Worm (Caenorhabditis elegans): ENCODE data around the gene lron-1.

Gene lron-1

ce11 chrX:14537625-14538024, 34.9 kb upstream of the lron-1 start:
- TF ChIP-seq T22C8.4 (GFP tag; IDR thresholded peaks at IDR 0.05) (no peak), ztf-29 (GFP tag; IDR thresholded peaks at IDR 0.05) (no peak), med-1 (GFP tag; optimal IDR thresholded peaks at IDR 0.05; ENCODE audit: insufficient read depth) (no peak)

DNA sequence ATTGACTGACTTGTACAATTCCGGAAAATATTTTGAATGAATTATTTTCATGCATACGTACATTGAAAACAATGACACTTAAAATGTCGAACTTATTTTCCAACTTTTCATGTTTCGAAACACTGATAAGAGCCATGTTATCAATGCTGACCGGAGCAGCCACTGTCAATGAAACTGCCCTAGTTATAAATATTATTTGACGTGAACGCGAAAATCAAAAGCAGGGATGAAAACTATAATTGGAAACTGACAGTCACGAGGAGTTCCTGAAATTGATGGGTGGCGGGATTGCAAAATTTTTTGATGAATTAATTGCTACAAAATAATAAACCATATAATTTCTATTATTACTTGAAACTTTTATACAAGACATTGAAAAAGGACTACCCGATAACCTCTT, 33.1 kb upstream of the lron-1 start:
- no peak for TF ChIP-seq tab-1 (GFP tag; IDR thresholded peaks at IDR 0.05)
- no peak for TF ChIP-seq ztf-29 (GFP tag; IDR thresholded peaks at IDR 0.05)
- no peak for TF ChIP-seq T22C8.4 (GFP tag; IDR thresholded peaks at IDR 0.05)
- no peak for TF ChIP-seq med-1 (GFP tag; optimal IDR thresholded peaks at IDR 0.05; ENCODE audit: insufficient read depth)
- no peak for TF ChIP-seq ztf-23 (GFP tag; IDR thresholded peaks at IDR 0.05)
- TF ChIP-seq flt-1 (GFP tag; IDR thresholded peaks at IDR 0.05): no peak

DNA sequence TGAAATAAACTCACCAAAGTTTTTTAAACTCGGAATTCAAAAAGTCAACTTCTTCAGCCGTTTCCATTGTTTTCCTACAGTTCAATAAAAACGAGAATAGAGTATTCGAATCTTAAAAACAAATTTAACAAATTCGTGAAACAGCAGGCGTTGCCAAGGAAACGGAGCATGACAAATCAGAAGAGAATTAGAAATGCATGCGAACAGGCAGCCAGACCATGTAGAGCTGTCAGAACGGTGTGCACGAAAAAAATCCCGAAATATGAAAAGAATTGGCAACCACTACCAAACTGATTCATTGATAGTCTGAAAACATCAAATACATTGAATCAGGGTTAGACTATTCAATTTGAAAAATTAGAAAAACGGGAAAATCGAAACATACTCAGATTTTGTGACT, 30.5 kb upstream of the lron-1 start, which contains the start of gene fbxa-81:
Gene fbxa-81, minus strand, starts transcription at position 101 of the 400 bp plus-strand sequence.
- TF ChIP-seq tab-1 (GFP tag; IDR thresholded peaks at IDR 0.05) (no peak), klf-2 (GFP tag; conservative IDR thresholded peaks at IDR 0.05) (no peak), ztf-23 (GFP tag; IDR thresholded peaks at IDR 0.05) (no peak), T22C8.4 (GFP tag; IDR thresholded peaks at IDR 0.05) (no peak), med-1 (GFP tag; optimal IDR thresholded peaks at IDR 0.05; ENCODE audit: insufficient read depth) (no peak), cog-1 (tag; optimal IDR thresholded peaks at IDR 0.05) (no peak)

DNA sequence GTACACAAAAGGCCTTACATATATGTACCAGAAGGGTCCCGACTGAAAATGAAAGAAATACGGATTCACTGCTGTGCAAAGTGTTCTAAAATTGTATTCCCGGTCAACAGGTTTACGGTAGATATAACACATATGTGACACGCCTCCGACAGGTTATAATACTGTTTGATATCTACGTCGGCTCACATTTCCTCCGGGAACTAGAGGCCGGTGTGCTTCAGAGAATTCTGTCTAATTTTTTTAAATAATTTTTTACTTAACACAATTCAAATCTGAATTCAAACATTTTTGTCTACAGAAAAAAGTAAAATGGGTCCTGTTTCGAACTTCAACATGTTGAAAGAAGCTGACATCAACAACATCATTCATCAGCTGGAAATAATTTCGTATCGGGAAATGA, 29.3 kb upstream of the lron-1 start, which contains the start of gene T24C2.3:
Gene T24C2.3, plus strand, starts transcription at position 301 of the 400 bp plus-strand sequence.
- TF ChIP-seq ztf-29 (GFP tag; IDR thresholded peaks at IDR 0.05) (no peak), med-1 (GFP tag; optimal IDR thresholded peaks at IDR 0.05; ENCODE audit: insufficient read depth) (no peak), ref-1 (GFP tag; conservative IDR thresholded peaks at IDR 0.05) (no peak), ztf-23 (GFP tag; IDR thresholded peaks at IDR 0.05) (no peak), cog-1 (tag; optimal IDR thresholded peaks at IDR 0.05) (no peak), flt-1 (GFP tag; IDR thresholded peaks at IDR 0.05) (no peak), T22C8.4 (GFP tag; IDR thresholded peaks at IDR 0.05) (no peak), tab-1 (GFP tag; IDR thresholded peaks at IDR 0.05) (no peak), klf-2 (GFP tag; conservative IDR thresholded peaks at IDR 0.05) (no peak)

DNA sequence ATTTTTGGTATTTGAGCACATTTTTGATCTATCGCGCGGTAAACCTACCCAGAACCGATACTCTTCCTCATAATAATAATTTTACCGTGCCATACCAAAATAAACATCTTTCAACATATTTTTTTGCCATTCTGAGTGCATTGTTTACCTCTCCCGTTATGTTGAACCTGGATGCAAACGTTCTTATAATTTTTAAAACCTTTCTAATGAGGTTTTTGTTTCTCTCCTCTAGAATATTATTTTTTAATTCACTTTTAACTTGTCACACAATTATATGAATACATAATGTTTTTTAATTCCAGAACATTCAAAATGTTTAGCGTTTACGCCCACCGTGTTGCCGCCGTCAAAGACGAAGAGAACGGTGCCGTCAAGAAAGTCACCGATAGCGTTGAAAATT, 27.0 kb upstream of the lron-1 start, which contains the start of gene enri-2:
Gene enri-2, plus strand, starts transcription at position 301 of the 400 bp plus-strand sequence.
- no peak for TF ChIP-seq tab-1 (GFP tag; IDR thresholded peaks at IDR 0.05)
- no peak for TF ChIP-seq ztf-23 (GFP tag; IDR thresholded peaks at IDR 0.05)
- TF ChIP-seq cog-1 (tag; optimal IDR thresholded peaks at IDR 0.05): no peak
- no peak for TF ChIP-seq ref-1 (GFP tag; conservative IDR thresholded peaks at IDR 0.05)
- TF ChIP-seq med-1 (GFP tag; optimal IDR thresholded peaks at IDR 0.05; ENCODE audit: insufficient read depth): no peak
- TF ChIP-seq klf-2 (GFP tag; conservative IDR thresholded peaks at IDR 0.05): no peak
- no peak for TF ChIP-seq T22C8.4 (GFP tag; IDR thresholded peaks at IDR 0.05)
- TF ChIP-seq flt-1 (GFP tag; IDR thresholded peaks at IDR 0.05): no peak
- no peak for TF ChIP-seq ztf-29 (GFP tag; IDR thresholded peaks at IDR 0.05)

DNA sequence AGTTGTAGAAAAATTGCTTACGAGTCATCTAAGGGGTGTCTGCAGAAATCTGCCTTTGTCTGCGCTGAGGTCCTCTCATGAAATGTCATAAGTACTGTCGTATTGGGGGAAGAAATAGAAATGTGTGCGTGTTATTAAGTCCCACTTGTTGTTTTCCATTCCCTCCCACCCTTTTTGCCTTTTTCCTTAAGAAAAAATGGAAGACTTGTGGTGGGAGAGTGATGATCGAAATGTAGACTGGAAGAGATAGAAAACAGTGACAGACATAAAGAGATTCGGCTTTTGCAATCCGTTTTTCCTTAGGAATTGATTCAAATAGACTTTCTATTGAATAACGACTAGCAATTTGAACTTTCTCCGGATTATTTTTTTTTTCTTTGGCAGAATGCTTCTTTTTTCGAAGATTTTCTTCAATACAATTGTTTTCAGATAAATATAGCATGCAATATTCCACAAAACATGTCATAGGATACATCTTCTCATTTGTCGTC, 22.8 kb upstream of the lron-1 start, which contains the start of gene ram-5:
Gene ram-5, plus strand, starts transcription at position 441 of the 491 bp plus-strand sequence.
- TF ChIP-seq flt-1 (GFP tag; IDR thresholded peaks at IDR 0.05): no peak
- no peak for TF ChIP-seq ztf-29 (GFP tag; IDR thresholded peaks at IDR 0.05)
- TF ChIP-seq ref-1 (GFP tag; conservative IDR thresholded peaks at IDR 0.05): no peak
- TF ChIP-seq klf-2 (GFP tag; conservative IDR thresholded peaks at IDR 0.05): no peak
- TF ChIP-seq T22C8.4 (GFP tag; IDR thresholded peaks at IDR 0.05): no peak

DNA sequence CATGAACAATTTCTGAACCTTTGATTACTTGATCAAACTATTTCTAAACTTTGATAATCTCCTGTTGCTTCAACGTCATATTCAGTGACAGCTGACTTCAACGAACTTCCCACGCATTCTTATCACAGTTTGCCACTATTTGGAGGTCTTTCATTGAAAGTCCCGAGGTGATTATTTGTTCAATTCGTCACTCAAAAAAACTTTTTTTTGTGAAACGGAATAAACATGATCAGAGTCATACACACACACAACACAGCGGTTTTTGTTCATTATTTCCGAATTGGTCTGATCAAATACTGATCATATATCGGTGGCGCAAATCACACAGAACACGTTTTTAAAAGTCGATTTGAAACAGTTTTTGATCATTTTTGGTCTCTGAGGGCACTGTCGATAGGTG, 16.1 kb upstream of the lron-1 start:
- no peak for TF ChIP-seq tab-1 (GFP tag; IDR thresholded peaks at IDR 0.05)
- no peak for TF ChIP-seq T22C8.4 (GFP tag; IDR thresholded peaks at IDR 0.05)
- TF ChIP-seq ztf-29 (GFP tag; IDR thresholded peaks at IDR 0.05): no peak
- no peak for TF ChIP-seq flt-1 (GFP tag; IDR thresholded peaks at IDR 0.05)
- no peak for TF ChIP-seq med-1 (GFP tag; optimal IDR thresholded peaks at IDR 0.05; ENCODE audit: insufficient read depth)
- TF ChIP-seq ztf-23 (GFP tag; IDR thresholded peaks at IDR 0.05): no peak
- no peak for TF ChIP-seq cog-1 (tag; optimal IDR thresholded peaks at IDR 0.05)
- no peak for TF ChIP-seq ref-1 (GFP tag; conservative IDR thresholded peaks at IDR 0.05)
- TF ChIP-seq klf-2 (GFP tag; conservative IDR thresholded peaks at IDR 0.05): no peak

DNA sequence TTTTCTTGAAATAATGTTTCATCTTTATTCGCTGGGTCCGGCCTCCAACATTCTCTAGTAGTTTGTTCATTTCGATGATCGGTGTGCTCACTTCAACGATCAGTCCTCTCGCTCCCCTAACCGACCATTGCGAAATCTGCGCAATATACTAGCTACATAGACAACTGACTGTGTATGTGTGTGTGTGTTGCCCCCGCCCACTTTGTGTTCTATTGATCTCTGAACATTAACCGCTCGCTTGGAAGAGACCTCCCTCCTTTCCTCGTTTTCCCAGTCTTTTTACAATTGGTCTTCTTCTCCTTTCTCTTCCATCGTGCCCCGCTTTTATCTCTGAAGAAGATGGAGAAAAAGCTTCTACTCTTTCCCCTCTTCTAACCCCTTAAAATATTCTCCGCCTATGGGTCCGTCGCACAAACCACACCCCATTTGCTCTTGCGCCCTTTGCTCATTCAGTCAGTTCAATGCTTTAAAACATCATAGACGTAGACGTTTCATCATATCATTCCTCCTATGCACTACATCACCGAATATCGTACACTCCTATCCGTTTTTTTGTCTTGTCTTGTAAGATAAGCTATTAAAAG, 15.1 kb upstream of the lron-1 start:
- TF ChIP-seq flt-1 (GFP tag; IDR thresholded peaks at IDR 0.05) (no peak), ztf-29 (GFP tag; IDR thresholded peaks at IDR 0.05) (no peak), ref-1 (GFP tag; conservative IDR thresholded peaks at IDR 0.05) (no peak), cog-1 (tag; optimal IDR thresholded peaks at IDR 0.05) (no peak), med-1 (GFP tag; optimal IDR thresholded peaks at IDR 0.05; ENCODE audit: insufficient read depth) (no peak), T22C8.4 (GFP tag; IDR thresholded peaks at IDR 0.05) (no peak), klf-2 (GFP tag; conservative IDR thresholded peaks at IDR 0.05) (no peak), tab-1 (GFP tag; IDR thresholded peaks at IDR 0.05) (no peak), ztf-23 (GFP tag; IDR thresholded peaks at IDR 0.05) (no peak)

DNA sequence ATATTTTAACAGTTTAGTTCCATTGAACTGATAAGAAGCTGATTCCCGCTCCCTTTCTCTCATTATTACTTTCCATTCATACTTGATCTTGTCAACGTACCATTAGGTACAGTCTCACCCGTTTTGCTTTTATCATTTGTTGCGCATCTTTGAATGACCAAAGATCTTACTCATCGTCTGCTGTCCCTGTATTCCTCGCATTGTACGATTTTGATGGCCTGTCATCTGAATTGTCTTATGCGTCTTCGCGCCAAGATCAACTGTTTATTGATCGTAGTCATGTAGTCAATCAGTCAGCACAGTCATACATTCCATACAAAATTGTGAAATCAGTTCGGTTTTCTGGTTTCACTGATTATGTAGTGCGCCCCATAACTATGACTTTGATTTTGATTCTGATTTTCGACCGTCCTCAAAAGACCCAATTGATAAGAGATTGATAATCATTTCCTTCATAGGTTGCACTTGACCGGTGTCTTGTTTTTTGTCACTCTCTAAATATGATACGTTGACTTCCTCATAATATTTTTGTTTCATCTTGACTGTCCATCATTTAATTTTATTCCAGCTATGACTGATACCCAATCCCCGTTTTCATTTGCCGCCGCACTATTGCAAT, 14.5 kb upstream of the lron-1 start, which contains the start of gene nhr-3:
Gene nhr-3, plus strand, starts transcription at position 569 of the 619 bp plus-strand sequence.
- no peak for TF ChIP-seq flt-1 (GFP tag; IDR thresholded peaks at IDR 0.05)
- no peak for TF ChIP-seq ztf-29 (GFP tag; IDR thresholded peaks at IDR 0.05)
- no peak for TF ChIP-seq ztf-23 (GFP tag; IDR thresholded peaks at IDR 0.05)
- no peak for TF ChIP-seq tab-1 (GFP tag; IDR thresholded peaks at IDR 0.05)
- no peak for TF ChIP-seq ref-1 (GFP tag; conservative IDR thresholded peaks at IDR 0.05)
- TF ChIP-seq T22C8.4 (GFP tag; IDR thresholded peaks at IDR 0.05): no peak

- TF ChIP-seq tab-1 (GFP tag; IDR thresholded peaks at IDR 0.05): no peak
- TF ChIP-seq T22C8.4 (GFP tag; IDR thresholded peaks at IDR 0.05): no peak
- no peak for TF ChIP-seq med-1 (GFP tag; optimal IDR thresholded peaks at IDR 0.05; ENCODE audit: insufficient read depth)
- no peak for TF ChIP-seq klf-2 (GFP tag; conservative IDR thresholded peaks at IDR 0.05)
These were observed 13.4 kb upstream of the lron-1 start for ce11 chrX:14559084-14559483.

Data from whole organism, midembryonic.